Worm (Caenorhabditis elegans) whole organism, L4/young adult: ENCODE measurements around the gene ctf-18.

ENCODE experiments used
- dao-5 ChIP-seq: sonication (generic microtip); optimal IDR thresholded peaks from 2 replicates; lab custom pipeline; 2016; ENCODE audit warnings: missing genotype, missing genetic modification characterization, moderate library complexity, missing compliant biosample characterization
- him-1 ChIP-seq: sonication (generic microtip); optimal IDR thresholded peaks from 2 replicates; lab custom pipeline; 2016; ENCODE audit warnings: missing genotype, missing genetic modification reagents, missing genetic modification characterization, missing compliant biosample characterization

DNA sequence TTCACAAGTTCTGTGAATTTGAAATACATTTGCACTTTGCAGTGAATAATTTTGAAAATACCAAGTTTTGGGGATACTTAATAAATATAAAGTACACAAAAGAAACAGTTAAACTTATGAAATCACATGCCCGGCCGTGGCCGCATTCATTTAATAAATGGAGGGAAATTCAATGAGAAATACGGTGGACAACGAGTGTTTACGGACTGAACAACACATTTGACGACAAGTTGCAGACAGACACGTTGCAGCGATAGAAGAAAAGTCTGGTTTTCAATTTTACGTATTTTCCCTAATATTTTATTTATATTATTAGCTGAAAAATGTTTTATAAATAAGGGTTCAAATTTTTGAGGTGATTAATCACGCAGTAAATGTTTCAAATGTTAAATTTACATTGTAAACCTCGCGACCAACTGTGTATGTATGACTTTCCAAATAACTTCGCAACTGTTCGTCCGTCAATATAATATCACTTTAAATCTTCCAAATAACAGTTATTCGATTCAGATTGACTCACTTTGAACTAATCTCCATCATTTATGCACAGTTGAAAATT is 25.1 kb upstream of the ctf-18 start, which contains the start of gene copg-1:
- TF ChIP-seq him-1 (tag; lab: Kevin White, UChicago) (peak; percentile 7), dao-5 (tag; lab: Kevin White, UChicago) (no peak)
